Worm (Caenorhabditis elegans): Measurements from ENCODE around the gene coq-6.

Gene coq-6

ce11 chrV:9343629-9344624, 7.4 kb downstream of the coq-6 start, which contains the start of gene tos-1 (continued):
- TF ChIP-seq F10E7.11 (tag; optimal IDR thresholded peaks at IDR 0.05) (peak; percentile 56), ccch-3 (GFP tag; optimal IDR thresholded peaks at IDR 0.05) (peak; percentile 9), lin-40 (tag; optimal IDR thresholded peaks at IDR 0.05) (peak; percentile 99), attf-5 (GFP tag; optimal IDR thresholded peaks at IDR 0.05) (peak; percentile 95), him-1 (tag; optimal IDR thresholded peaks at IDR 0.05) (no peak), F22D6.2 (tag; optimal IDR thresholded peaks at IDR 0.05) (peak; percentile 87), somi-1 (GFP tag; optimal IDR thresholded peaks at IDR 0.05) (peak; percentile 98), efl-1 (GFP tag; optimal IDR thresholded peaks at IDR 0.05) (peak; percentile 36), B0261.1 (tag; optimal IDR thresholded peaks at IDR 0.05) (peak; percentile 43), ztf-26 (tag; optimal IDR thresholded peaks at IDR 0.05) (peak; percentile 99), ets-4 (GFP tag; optimal IDR thresholded peaks at IDR 0.05) (peak; percentile 29), sea-2 (GFP tag; IDR thresholded peaks at IDR 0.05) (peak; percentile 67; the same call in 1 of the 2 replicates), zim-3 (tag; optimal IDR thresholded peaks at IDR 0.05) (peak; percentile 85)

DNA sequence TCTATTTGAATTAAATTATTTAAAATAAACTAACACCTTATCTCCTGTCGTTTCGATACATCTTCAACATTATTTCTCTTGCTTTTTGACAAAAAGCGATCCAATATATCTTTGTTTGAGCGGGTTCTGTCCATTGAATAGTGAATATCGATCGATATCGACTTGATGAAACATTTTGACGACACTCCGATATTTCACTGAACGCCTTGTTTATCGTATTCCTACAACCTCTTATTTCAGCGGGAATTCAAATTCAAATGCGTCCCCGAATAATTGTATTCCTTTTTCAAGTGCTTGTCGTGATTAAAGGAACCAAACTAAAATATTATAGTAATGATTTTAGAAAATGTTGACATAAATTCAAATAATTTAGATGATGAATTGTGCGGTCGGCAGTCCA, 10.2 kb downstream of the coq-6 start, which contains the start of the genes K07B1.7 and try-5:
TSS of gene K07B1.7 (minus strand) at position 159 of the 400 bp plus-strand sequence.
TSS of gene try-5 (plus strand) at position 241 of the 400 bp plus-strand sequence.
- TF ChIP-seq somi-1 (GFP tag; optimal IDR thresholded peaks at IDR 0.05) (no peak), egrh-3 (GFP tag; IDR thresholded peaks at IDR 0.05) (no peak), attf-3 (GFP tag; conservative IDR thresholded peaks at IDR 0.05) (peak; percentile 93), dpl-1 (GFP tag; optimal IDR thresholded peaks at IDR 0.05) (peak; percentile 26), ceh-100 (GFP tag; IDR thresholded peaks at IDR 0.05) (no peak), sptf-2 (GFP tag; optimal IDR thresholded peaks at IDR 0.05) (no peak), nfya-1 (tag; optimal IDR thresholded peaks at IDR 0.05; ENCODE audit: borderline replicate concordance, insufficient read depth) (no peak), tlf-1 (GFP tag; optimal IDR thresholded peaks at IDR 0.05) (no peak), efl-1 (GFP tag; optimal IDR thresholded peaks at IDR 0.05) (peak; percentile 68), him-1 (tag; optimal IDR thresholded peaks at IDR 0.05) (peak; percentile 36), zim-3 (tag; optimal IDR thresholded peaks at IDR 0.05) (no peak), C17E4.6 (GFP tag; IDR thresholded peaks at IDR 0.05) (no peak), atf-7 (tag; optimal IDR thresholded peaks at IDR 0.05) (no peak), ekl-4 (GFP tag; IDR thresholded peaks at IDR 0.05) (no peak), dpff-1 (tag; optimal IDR thresholded peaks at IDR 0.05) (no peak), ets-4 (GFP tag; optimal IDR thresholded peaks at IDR 0.05) (no peak), B0261.1 (tag; optimal IDR thresholded peaks at IDR 0.05) (no peak), lin-54 (GFP tag; optimal IDR thresholded peaks at IDR 0.05) (peak; percentile 87), lin-35 (GFP tag; optimal IDR thresholded peaks at IDR 0.05) (peak in 1 of 3 experiments; percentile 85)

DNA sequence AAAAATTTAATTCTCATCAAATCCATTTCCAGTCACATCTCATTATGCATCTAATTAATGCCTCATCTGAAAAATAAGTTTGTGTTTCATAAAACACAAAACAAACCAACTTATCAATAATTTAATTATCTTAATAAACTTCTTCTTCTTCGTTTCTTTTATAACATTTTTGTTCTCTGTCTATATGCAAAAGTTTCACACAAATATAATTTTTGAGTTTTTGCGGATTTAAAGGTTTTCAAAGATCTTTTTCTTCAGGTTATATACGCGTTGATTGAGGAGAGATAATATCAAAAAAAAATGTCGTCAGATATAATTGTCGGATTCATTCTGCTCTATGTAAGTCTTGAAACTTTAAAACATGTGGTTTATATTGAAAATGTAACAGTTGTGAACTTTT, 13.1 kb downstream of the coq-6 start, which contains the start of gene srx-47:
TSS of gene srx-47 (plus strand) at position 301 of the 400 bp plus-strand sequence.
- TF ChIP-seq rpc-1 (optimal IDR thresholded peaks at IDR 0.05): no peak
- TF ChIP-seq rpc-1 (tag; optimal IDR thresholded peaks at IDR 0.05): no peak
- TF ChIP-seq aptf-3 (GFP tag; IDR thresholded peaks at IDR 0.05): no peak
- no peak for TF ChIP-seq cebp-1 (GFP tag; IDR thresholded peaks at IDR 0.05)
- TF ChIP-seq cebp-1 (tag; optimal IDR thresholded peaks at IDR 0.05): no peak
- TF ChIP-seq pha-4 (tag; optimal IDR thresholded peaks at IDR 0.05): no peak
- TF ChIP-seq lsl-1 (GFP tag; optimal IDR thresholded peaks at IDR 0.05): no peak
- TF ChIP-seq F23B12.7 (tag; optimal IDR thresholded peaks at IDR 0.05; ENCODE audit: insufficient read depth): no peak
- TF ChIP-seq lsy-27 (tag; optimal IDR thresholded peaks at IDR 0.05; ENCODE audit: borderline replicate concordance, insufficient read depth): no peak
- TF ChIP-seq zim-3 (tag; optimal IDR thresholded peaks at IDR 0.05): no peak
- TF ChIP-seq madf-8 (GFP tag; conservative IDR thresholded peaks at IDR 0.05): no peak
- no peak for TF ChIP-seq chd-7 (tag; optimal IDR thresholded peaks at IDR 0.05)
- no peak for TF ChIP-seq bed-2 (GFP tag; IDR thresholded peaks at IDR 0.05)
- TF ChIP-seq ztf-22 (GFP tag; optimal IDR thresholded peaks at IDR 0.05): no peak
- no peak for TF ChIP-seq lir-1 (GFP tag; conservative IDR thresholded peaks at IDR 0.05)
- TF ChIP-seq lag-1 (GFP tag; IDR thresholded peaks at IDR 0.05): no peak
- TF ChIP-seq mcd-1 (GFP tag; IDR thresholded peaks at IDR 0.05): no peak
